Worm (Caenorhabditis elegans) whole organism, midembryonic: Measurements from ENCODE around the gene T24A6.1.

Source experiments
- tab-1 ChIP-seq: fragments of 200-800 bp; sonication (Bioruptor generic); IDR thresholded peaks from 2 replicates; pipeline ENCODE4 v1.3.6; 2022; ENCODE audit warnings: missing genetic modification characterization, missing compliant biosample characterization
- ztf-23 ChIP-seq: fragments of 200-800 bp; sonication (Bioruptor generic); IDR thresholded peaks from 2 replicates; pipeline ENCODE4 v1.3.6; 2022; ENCODE audit warnings: missing genetic modification reagents, missing genetic modification characterization, missing compliant biosample characterization

ce11 chrV:3557422-3557821 lies 1.4 kb upstream of the T24A6.1 start, which contains the start of gene grl-31:
- TF ChIP-seq tab-1 (GFP tag; lab: Robert Waterston, UW) (no peak), ztf-23 (GFP tag; lab: Robert Waterston, UW) (no peak)
